Fruit fly (Drosophila melanogaster): ENCODE results near the gene ouib.

DNA sequence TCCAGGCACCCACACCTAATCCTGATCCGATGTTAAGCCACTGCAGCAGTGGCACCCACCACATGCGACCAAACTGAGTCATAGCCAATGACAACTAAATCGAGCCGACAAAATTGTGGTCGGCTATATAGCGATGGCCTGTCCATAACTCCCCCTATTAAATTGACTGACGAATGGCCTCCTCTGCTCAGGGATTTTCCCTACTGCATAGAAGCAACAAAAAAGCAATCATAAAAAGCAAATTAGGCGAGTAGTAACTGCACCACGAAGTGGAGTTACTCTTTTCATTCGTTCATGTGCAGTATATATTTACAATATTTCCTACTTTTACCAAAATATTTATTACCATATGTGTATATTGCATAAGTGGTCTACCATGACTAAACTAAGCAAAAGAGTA lies 47.3 kb downstream of the ouib start, which contains the start of gene CG13318:
- TF ChIP-seq Snoo (tag; optimal IDR thresholded peaks at IDR 0.05) (no peak), CG4496 (GFP tag; IDR thresholded peaks at IDR 0.05) (no peak), CG15710 (tag; optimal IDR thresholded peaks at IDR 0.05) (no peak), Pif1B (GFP tag; optimal IDR thresholded peaks at IDR 0.05) (no peak), rn (GFP tag; IDR thresholded peaks at IDR 0.05) (no peak)
